Fruit fly (Drosophila melanogaster): ENCODE measurements around the gene CG42718.

CG42718 gene

dm6 chr3L:16305820-16306650 lies 15.0 kb downstream of the CG42718 start, which contains the start of the genes CG13043 and CG13063:
Gene CG13043 (minus strand): TSS chr3L:16305870.
Gene CG13063 (plus strand): TSS chr3L:16306600.
- TF ChIP-seq psq (optimal IDR thresholded peaks at IDR 0.05) (no peak), insv (optimal IDR thresholded peaks at IDR 0.05) (no peak), Sin3A (optimal IDR thresholded peaks at IDR 0.05) (no peak), h (optimal IDR thresholded peaks at IDR 0.05) (no peak), Myc (optimal IDR thresholded peaks at IDR 0.05) (no peak), ttk (optimal IDR thresholded peaks at IDR 0.05) (no peak)

- TF ChIP-seq psq (optimal IDR thresholded peaks at IDR 0.05) = no peak
- no peak for TF ChIP-seq Sin3A (optimal IDR thresholded peaks at IDR 0.05)
- TF ChIP-seq ttk (optimal IDR thresholded peaks at IDR 0.05) = no peak
- no peak for TF ChIP-seq h (optimal IDR thresholded peaks at IDR 0.05)
- TF ChIP-seq insv (optimal IDR thresholded peaks at IDR 0.05) = no peak
- no peak for TF ChIP-seq Myc (optimal IDR thresholded peaks at IDR 0.05)
These were observed 17.1 kb downstream of the CG42718 start, which contains the start of gene CG43249 for dm6 chr3L:16303982-16304381. Gene CG43249 (plus strand): TSS chr3L:16304282.

dm6 chr3L:16303078-16303477 lies 18.0 kb downstream of the CG42718 start, which contains the start of gene CG13044:
Gene CG13044 (minus strand): TSS chr3L:16303178.
- no peak for TF ChIP-seq Sin3A (optimal IDR thresholded peaks at IDR 0.05)
- no peak for TF ChIP-seq Myc (optimal IDR thresholded peaks at IDR 0.05)
- TF ChIP-seq ttk (optimal IDR thresholded peaks at IDR 0.05) = no peak
- TF ChIP-seq psq (optimal IDR thresholded peaks at IDR 0.05) = no peak
- TF ChIP-seq insv (optimal IDR thresholded peaks at IDR 0.05) = no peak
- no peak for TF ChIP-seq h (optimal IDR thresholded peaks at IDR 0.05)

- no peak for TF ChIP-seq Myc (optimal IDR thresholded peaks at IDR 0.05)
- TF ChIP-seq ttk (optimal IDR thresholded peaks at IDR 0.05) = no peak
- no peak for TF ChIP-seq psq (optimal IDR thresholded peaks at IDR 0.05)
- TF ChIP-seq insv (optimal IDR thresholded peaks at IDR 0.05) = no peak
- TF ChIP-seq Sin3A (optimal IDR thresholded peaks at IDR 0.05) = no peak
- no peak for TF ChIP-seq h (optimal IDR thresholded peaks at IDR 0.05)
These were observed 19.9 kb downstream of the CG42718 start, which contains the start of gene CG4982 for dm6 chr3L:16301153-16301552. Gene CG4982 (plus strand): TSS chr3L:16301453.

dm6 chr3L:16295447-16295846 lies 25.6 kb downstream of the CG42718 start, which contains the start of gene CG4962:
Gene CG4962 (minus strand): TSS chr3L:16295547.
- TF ChIP-seq insv (optimal IDR thresholded peaks at IDR 0.05) = no peak
- TF ChIP-seq Sin3A (optimal IDR thresholded peaks at IDR 0.05) = no peak
- TF ChIP-seq psq (optimal IDR thresholded peaks at IDR 0.05) = no peak
- TF ChIP-seq h (optimal IDR thresholded peaks at IDR 0.05) = no peak
- no peak for TF ChIP-seq Myc (optimal IDR thresholded peaks at IDR 0.05)
- TF ChIP-seq ttk (optimal IDR thresholded peaks at IDR 0.05) = no peak

- TF ChIP-seq Myc (optimal IDR thresholded peaks at IDR 0.05) (no peak), h (optimal IDR thresholded peaks at IDR 0.05) (no peak), Sin3A (optimal IDR thresholded peaks at IDR 0.05) (no peak), psq (optimal IDR thresholded peaks at IDR 0.05) (no peak), insv (optimal IDR thresholded peaks at IDR 0.05) (no peak), ttk (optimal IDR thresholded peaks at IDR 0.05) (no peak)
These were observed 29.4 kb downstream of the CG42718 start for dm6 chr3L:16291678-16292077.

- TF ChIP-seq Myc (optimal IDR thresholded peaks at IDR 0.05) (no peak), Sin3A (optimal IDR thresholded peaks at IDR 0.05) (no peak), h (optimal IDR thresholded peaks at IDR 0.05) (no peak), insv (optimal IDR thresholded peaks at IDR 0.05) (no peak), psq (optimal IDR thresholded peaks at IDR 0.05) (no peak), ttk (optimal IDR thresholded peaks at IDR 0.05) (no peak)
These were observed 30.2 kb downstream of the CG42718 start, which contains the start of gene CG13045 for dm6 chr3L:16290850-16291249. Gene CG13045 (minus strand): TSS chr3L:16290950.

dm6 chr3L:16289067-16289466 lies 32.0 kb downstream of the CG42718 start:
- TF ChIP-seq Myc (optimal IDR thresholded peaks at IDR 0.05) (no peak), ttk (optimal IDR thresholded peaks at IDR 0.05) (no peak)

dm6 chr3L:16288322-16288721 lies 32.8 kb downstream of the CG42718 start, which contains the start of gene CG13046:
Gene CG13046 (minus strand): TSS chr3L:16288422.
- TF ChIP-seq insv (optimal IDR thresholded peaks at IDR 0.05) (no peak), Myc (optimal IDR thresholded peaks at IDR 0.05) (no peak), h (optimal IDR thresholded peaks at IDR 0.05) (no peak), ttk (optimal IDR thresholded peaks at IDR 0.05) (no peak), Sin3A (optimal IDR thresholded peaks at IDR 0.05) (no peak), psq (optimal IDR thresholded peaks at IDR 0.05) (no peak)

- TF ChIP-seq Sin3A (optimal IDR thresholded peaks at IDR 0.05) (no peak), Myc (optimal IDR thresholded peaks at IDR 0.05) (no peak)
These were observed 34.8 kb downstream of the CG42718 start for dm6 chr3L:16286258-16286657.

dm6 chr3L:16285346-16285911 lies 35.6 kb downstream of the CG42718 start, which contains the start of gene CG13047:
Gene CG13047 (minus strand): TSS chr3L:16285396.
- TF ChIP-seq insv (optimal IDR thresholded peaks at IDR 0.05) (no peak), h (optimal IDR thresholded peaks at IDR 0.05) (no peak), Myc (optimal IDR thresholded peaks at IDR 0.05) (no peak), psq (optimal IDR thresholded peaks at IDR 0.05) (no peak), Sin3A (optimal IDR thresholded peaks at IDR 0.05) (no peak), ttk (optimal IDR thresholded peaks at IDR 0.05) (no peak)

- TF ChIP-seq Myc (optimal IDR thresholded peaks at IDR 0.05) (no peak), psq (optimal IDR thresholded peaks at IDR 0.05) (no peak), ttk (optimal IDR thresholded peaks at IDR 0.05) (no peak), h (optimal IDR thresholded peaks at IDR 0.05) (no peak)
These were observed 37.3 kb downstream of the CG42718 start, which contains the start of gene CG13048 for dm6 chr3L:16283821-16284220. Gene CG13048 (minus strand): TSS chr3L:16283921.
